Worm (Caenorhabditis elegans) whole organism, mixed stage, embryonic: ENCODE data around the gene T19D7.7.
A peak's percentile ranks its signal among the peaks of the same experiment; 100 is the strongest.

Source experiments
- M03D4.4 ChIP-seq: sonication (generic microtip); optimal IDR thresholded peaks from 2 replicates; lab custom pipeline; 2017; ENCODE audit warnings: mild to moderate bottlenecking, missing genetic modification characterization, missing compliant biosample characterization
- blmp-1 ChIP-seq: fragments of 150-350 bp; optimal IDR thresholded peaks from 2 replicates; lab custom pipeline; 2014; ENCODE audit warnings: missing biosample characterization, missing genetic modification characterization
- ceh-83 ChIP-seq: fragments of 200-800 bp; sonication (Bioruptor generic); optimal IDR thresholded peaks from 2 replicates; lab custom pipeline; 2018; ENCODE audit warnings: mild to moderate bottlenecking, missing genetic modification characterization, missing compliant biosample characterization
- ces-1 ChIP-seq: fragments of 150-350 bp; optimal IDR thresholded peaks from 2 replicates; lab custom pipeline; 2014; ENCODE audit warnings: missing biosample characterization, missing genetic modification reagents, missing genetic modification characterization
- elt-1 ChIP-seq: sonication (generic microtip); optimal IDR thresholded peaks from 2 replicates; lab custom pipeline; 2017; ENCODE audit warnings: missing genetic modification characterization, mild to moderate bottlenecking, missing compliant biosample characterization, antibody characterized with exemption, moderate library complexity, borderline replicate concordance; ENCODE audit not compliant: insufficient read depth
- elt-3 ChIP-seq: fragments of 150-350 bp; optimal IDR thresholded peaks from 2 replicates; lab custom pipeline; 2014; ENCODE audit warnings: missing biosample characterization, missing genetic modification characterization
- hlh-1 ChIP-seq: fragments of 150-350 bp; optimal IDR thresholded peaks from 2 replicates; lab custom pipeline; 2014; ENCODE audit warnings: missing biosample characterization, missing genetic modification reagents, missing genetic modification characterization
- lsy-2 ChIP-seq: fragments of 150-350 bp; optimal IDR thresholded peaks from 2 replicates; lab custom pipeline; 2014; ENCODE audit warnings: missing biosample characterization, missing genetic modification characterization
- nhr-237 ChIP-seq: fragments of 150-350 bp; optimal IDR thresholded peaks from 2 replicates; lab custom pipeline; 2014; ENCODE audit warnings: missing biosample characterization, missing genetic modification characterization
- nhr-28 ChIP-seq: fragments of 150-350 bp; optimal IDR thresholded peaks from 2 replicates; lab custom pipeline; 2014; ENCODE audit warnings: missing biosample characterization, missing genetic modification characterization
- snpc-4 ChIP-seq: fragments of 150-350 bp; optimal IDR thresholded peaks from 2 replicates; lab custom pipeline; 2014; ENCODE audit warnings: missing biosample characterization, missing genetic modification characterization
- unc-62 ChIP-seq: fragments of 150-350 bp; optimal IDR thresholded peaks from 2 replicates; lab custom pipeline; 2014; ENCODE audit warnings: missing biosample characterization, missing genetic modification reagents, missing genetic modification characterization

DNA sequence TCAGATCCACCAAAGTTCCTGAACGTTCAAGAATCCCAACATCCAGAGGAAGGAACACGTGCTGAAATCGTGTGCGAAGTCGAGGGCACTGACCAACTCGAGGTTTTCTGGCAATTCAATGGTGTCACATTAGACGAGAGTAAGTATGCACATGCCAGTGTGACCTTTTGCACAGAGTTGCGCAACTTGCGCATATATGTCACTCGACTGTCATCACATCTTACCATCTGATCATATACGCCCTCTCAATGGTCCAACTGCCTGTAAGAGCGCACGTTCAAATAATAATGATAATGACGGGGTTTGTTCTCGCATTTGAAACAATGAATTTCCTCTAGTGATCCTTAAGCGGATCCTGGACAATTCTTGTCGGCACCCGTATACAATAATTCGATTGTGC is 15.4 kb upstream of the T19D7.7 start:
- TF ChIP-seq blmp-1 (tag; lab: Kevin White, UChicago) = no peak
- no peak for TF ChIP-seq hlh-1
- peak; percentile 58 for TF ChIP-seq unc-62
- no peak for TF ChIP-seq elt-3 (tag; lab: Kevin White, UChicago)
- no peak for TF ChIP-seq elt-1 (tag; lab: Kevin White, UChicago)
- TF ChIP-seq nhr-237 (tag; lab: Kevin White, UChicago) = no peak
- no peak for TF ChIP-seq M03D4.4 (tag; lab: Kevin White, UChicago)
- TF ChIP-seq ceh-83 (GFP tag; lab: Kevin White, UChicago) = no peak
- no peak for TF ChIP-seq snpc-4
- TF ChIP-seq ces-1 (GFP tag; lab: Kevin White, UChicago) = no peak
- TF ChIP-seq lsy-2 (tag; lab: Kevin White, UChicago) = no peak
- no peak for TF ChIP-seq nhr-28
